Worm (Caenorhabditis elegans) whole organism, mixed stage, embryonic: ENCODE measurements around the gene fbxa-56.

Source experiments
- M03D4.4 ChIP-seq: sonication (generic microtip); optimal IDR thresholded peaks from 2 replicates; lab custom pipeline; 2017; ENCODE audit warnings: mild to moderate bottlenecking, missing genetic modification characterization, missing compliant biosample characterization
- bed-3 ChIP-seq: fragments of 200-800 bp; sonication (Bioruptor generic); optimal IDR thresholded peaks from 3 replicates; lab custom pipeline; 2018; ENCODE audit warnings: mild to moderate bottlenecking, missing genetic modification characterization, moderate library complexity, missing compliant biosample characterization
- blmp-1 ChIP-seq: fragments of 150-350 bp; optimal IDR thresholded peaks from 2 replicates; lab custom pipeline; 2014; ENCODE audit warnings: missing biosample characterization, missing genetic modification characterization
- ceh-83 ChIP-seq: fragments of 200-800 bp; sonication (Bioruptor generic); optimal IDR thresholded peaks from 2 replicates; lab custom pipeline; 2018; ENCODE audit warnings: mild to moderate bottlenecking, missing genetic modification characterization, missing compliant biosample characterization
- ces-1 ChIP-seq: fragments of 150-350 bp; optimal IDR thresholded peaks from 2 replicates; lab custom pipeline; 2014; ENCODE audit warnings: missing biosample characterization, missing genetic modification reagents, missing genetic modification characterization
- cnd-1 ChIP-seq: fragments of 200-800 bp; sonication (Bioruptor generic); optimal IDR thresholded peaks from 2 replicates; lab custom pipeline; 2018; ENCODE audit warnings: mild to moderate bottlenecking, missing genetic modification characterization, missing compliant biosample characterization
- drap-1 ChIP-seq: fragments of 200-800 bp; sonication (Bioruptor generic); optimal IDR thresholded peaks from 3 replicates; lab custom pipeline; 2018; ENCODE audit warnings: mild to moderate bottlenecking, missing genetic modification characterization, missing compliant biosample characterization
- elt-1 ChIP-seq: sonication (generic microtip); optimal IDR thresholded peaks from 2 replicates; lab custom pipeline; 2017; ENCODE audit warnings: missing genetic modification characterization, mild to moderate bottlenecking, missing compliant biosample characterization, antibody characterized with exemption, moderate library complexity, borderline replicate concordance; ENCODE audit not compliant: insufficient read depth
- elt-3 ChIP-seq: fragments of 150-350 bp; optimal IDR thresholded peaks from 2 replicates; lab custom pipeline; 2014; ENCODE audit warnings: missing biosample characterization, missing genetic modification characterization
- flh-1 ChIP-seq: fragments of 200-800 bp; sonication (Bioruptor generic); optimal IDR thresholded peaks from 2 replicates; lab custom pipeline; 2018; ENCODE audit warnings: mild to moderate bottlenecking, missing genetic modification characterization, moderate library complexity, missing compliant biosample characterization
- ham-2 ChIP-seq: fragments of 200-800 bp; sonication (Bioruptor generic); optimal IDR thresholded peaks from 2 replicates; lab custom pipeline; 2018; ENCODE audit warnings: mild to moderate bottlenecking, missing genetic modification characterization, missing compliant biosample characterization
- hlh-1 ChIP-seq: fragments of 150-350 bp; optimal IDR thresholded peaks from 2 replicates; lab custom pipeline; 2014; ENCODE audit warnings: missing biosample characterization, missing genetic modification reagents, missing genetic modification characterization
- lin-13 ChIP-seq: fragments of 150-350 bp; optimal IDR thresholded peaks from 2 replicates; lab custom pipeline; 2014; ENCODE audit warnings: missing biosample characterization, missing genetic modification characterization
- lin-32 ChIP-seq: fragments of 200-800 bp; sonication (Bioruptor generic); optimal IDR thresholded peaks from 2 replicates; lab custom pipeline; 2018; ENCODE audit warnings: mild to moderate bottlenecking, missing genetic modification characterization, missing compliant biosample characterization
- lsy-2 ChIP-seq: fragments of 150-350 bp; optimal IDR thresholded peaks from 2 replicates; lab custom pipeline; 2014; ENCODE audit warnings: missing biosample characterization, missing genetic modification characterization
- mab-5 ChIP-seq: fragments of 150-350 bp; optimal IDR thresholded peaks from 2 replicates; lab custom pipeline; 2014; ENCODE audit warnings: missing biosample characterization, missing genetic modification characterization
- mep-1 ChIP-seq: fragments of 150-350 bp; optimal IDR thresholded peaks from 2 replicates; lab custom pipeline; 2017; ENCODE audit warnings: missing biosample characterization, missing genetic modification reagents, missing genetic modification characterization, inconsistent platforms
- mls-2 ChIP-seq: sonication (generic microtip); optimal IDR thresholded peaks from 2 replicates; lab custom pipeline; 2016; ENCODE audit warnings: mild to moderate bottlenecking, missing genetic modification characterization, moderate library complexity, missing compliant biosample characterization
- nhr-12 ChIP-seq: fragments of 150-350 bp; optimal IDR thresholded peaks from 2 replicates; lab custom pipeline; 2014; ENCODE audit warnings: missing biosample characterization, missing genetic modification characterization
- nhr-2 ChIP-seq: fragments of 150-350 bp; optimal IDR thresholded peaks from 2 replicates; lab custom pipeline; 2014; ENCODE audit warnings: missing biosample characterization, missing genetic modification characterization
- nhr-237 ChIP-seq: fragments of 150-350 bp; optimal IDR thresholded peaks from 2 replicates; lab custom pipeline; 2014; ENCODE audit warnings: missing biosample characterization, missing genetic modification characterization
- nhr-28 ChIP-seq: fragments of 150-350 bp; optimal IDR thresholded peaks from 2 replicates; lab custom pipeline; 2014; ENCODE audit warnings: missing biosample characterization, missing genetic modification characterization
- pha-4 ChIP-seq: fragments of 150-350 bp; optimal IDR thresholded peaks from 2 replicates; lab custom pipeline; 2018; ENCODE audit warnings: missing biosample characterization, missing genetic modification reagents, missing genetic modification characterization
- sem-2 ChIP-seq: fragments of 200-800 bp; sonication (Bioruptor generic); optimal IDR thresholded peaks from 2 replicates; lab custom pipeline; 2018; ENCODE audit warnings: mild to moderate bottlenecking, missing genetic modification characterization, missing compliant biosample characterization
- snpc-4 ChIP-seq: fragments of 150-350 bp; optimal IDR thresholded peaks from 2 replicates; lab custom pipeline; 2014; ENCODE audit warnings: missing biosample characterization, missing genetic modification characterization
- sptf-1 ChIP-seq: sonication (generic microtip); optimal IDR thresholded peaks from 2 replicates; lab custom pipeline; 2017; ENCODE audit warnings: mild to moderate bottlenecking, missing genetic modification characterization, moderate library complexity, missing compliant biosample characterization
- unc-120 ChIP-seq: sonication (generic microtip); optimal IDR thresholded peaks from 2 replicates; lab custom pipeline; 2017; ENCODE audit warnings: missing genetic modification characterization, missing compliant biosample characterization; ENCODE audit not compliant: poor library complexity, severe bottlenecking
- unc-39 ChIP-seq: fragments of 150-350 bp; optimal IDR thresholded peaks from 2 replicates; lab custom pipeline; 2014; ENCODE audit warnings: missing biosample characterization, missing genetic modification characterization
- unc-62 ChIP-seq: fragments of 150-350 bp; optimal IDR thresholded peaks from 2 replicates; lab custom pipeline; 2014; ENCODE audit warnings: missing biosample characterization, missing genetic modification reagents, missing genetic modification characterization
- zip-8 ChIP-seq: fragments of 150-350 bp; optimal IDR thresholded peaks from 2 replicates; lab custom pipeline; 2014; ENCODE audit warnings: missing biosample characterization, missing genetic modification characterization
- ztf-11 ChIP-seq: fragments of 150-350 bp; optimal IDR thresholded peaks from 2 replicates; lab custom pipeline; 2014; ENCODE audit warnings: missing biosample characterization, missing genetic modification characterization

fbxa-56 gene

ce11 chrIII:970928-971327, 33.1 kb upstream of the fbxa-56 start:
- no peak for TF ChIP-seq ceh-83
- no peak for TF ChIP-seq blmp-1 (tag; lab: Kevin White, UChicago)
- no peak for TF ChIP-seq ham-2 (GFP tag; lab: Kevin White, UChicago)
- TF ChIP-seq mls-2 (tag; lab: Kevin White, UChicago), result no peak
- no peak for TF ChIP-seq flh-1 (GFP tag; lab: Kevin White, UChicago)
- no peak for TF ChIP-seq hlh-1 (tag; lab: Kevin White, UChicago)
- TF ChIP-seq sptf-1 (tag; lab: Kevin White, UChicago), result no peak
- no peak for TF ChIP-seq unc-120
- TF ChIP-seq ztf-11 (tag; lab: Kevin White, UChicago), result no peak
- no peak for TF ChIP-seq M03D4.4 (tag; lab: Kevin White, UChicago)
- no peak for TF ChIP-seq elt-1 (tag; lab: Kevin White, UChicago)
- no peak for TF ChIP-seq nhr-2
- TF ChIP-seq unc-39, result no peak
- no peak for TF ChIP-seq pha-4 (tag; lab: Kevin White, UChicago)
- TF ChIP-seq nhr-28, result no peak
- TF ChIP-seq unc-62 (GFP tag; lab: Kevin White, UChicago), result no peak
- TF ChIP-seq, all 35 proteins: peak for 0

- TF ChIP-seq nhr-28, result no peak
- peak; percentile 14 for TF ChIP-seq lin-32 (GFP tag; lab: Kevin White, UChicago)
- TF ChIP-seq nhr-2, result peak; percentile 90
Measured at ce11 chrIII:966259-966658, 28.4 kb upstream of the fbxa-56 start.

- no peak for TF ChIP-seq pha-4 (tag; lab: Kevin White, UChicago)
- TF ChIP-seq elt-3, result no peak
- TF ChIP-seq sem-2 (GFP tag; lab: Kevin White, UChicago), result no peak
- TF ChIP-seq lsy-2 (tag; lab: Kevin White, UChicago), result no peak
- TF ChIP-seq zip-8 (tag; lab: Kevin White, UChicago), result no peak
- TF ChIP-seq bed-3 (GFP tag; lab: Kevin White, UChicago), result no peak
- TF ChIP-seq mab-5 (tag; lab: Kevin White, UChicago), result no peak
- no peak for TF ChIP-seq elt-1 (tag; lab: Kevin White, UChicago)
- no peak for TF ChIP-seq hlh-1 (tag; lab: Kevin White, UChicago)
- TF ChIP-seq cnd-1, result no peak
- TF ChIP-seq nhr-12 (tag; lab: Kevin White, UChicago), result no peak
- no peak for TF ChIP-seq unc-62 (GFP tag; lab: Kevin White, UChicago)
- TF ChIP-seq unc-39, result no peak
- no peak for TF ChIP-seq flh-1 (GFP tag; lab: Kevin White, UChicago)
- TF ChIP-seq ham-2 (GFP tag; lab: Kevin White, UChicago), result no peak
- no peak for TF ChIP-seq unc-120
Measured at ce11 chrIII:964637-965036, 26.8 kb upstream of the fbxa-56 start.

- TF ChIP-seq lsy-2 (tag; lab: Kevin White, UChicago) (no peak), ceh-83 (no peak), ztf-11 (tag; lab: Kevin White, UChicago) (no peak), mep-1 (tag; lab: Kevin White, UChicago) (no peak), blmp-1 (tag; lab: Kevin White, UChicago) (no peak), drap-1 (no peak), nhr-237 (no peak), elt-3 (no peak), sem-2 (GFP tag; lab: Kevin White, UChicago) (no peak), elt-1 (tag; lab: Kevin White, UChicago) (no peak), M03D4.4 (tag; lab: Kevin White, UChicago) (no peak), ham-2 (GFP tag; lab: Kevin White, UChicago) (no peak), flh-1 (GFP tag; lab: Kevin White, UChicago) (no peak), bed-3 (GFP tag; lab: Kevin White, UChicago) (no peak), snpc-4 (tag; lab: Kevin White, UChicago) (no peak), ces-1 (GFP tag; lab: Kevin White, UChicago) (no peak), unc-120 (no peak)
Measured at ce11 chrIII:961948-962347, 24.1 kb upstream of the fbxa-56 start, which contains the start of gene fbxa-51. fbxa-51 (plus strand) TSS chrIII:962269.

- no peak for TF ChIP-seq mep-1 (tag; lab: Kevin White, UChicago)
- no peak for TF ChIP-seq ztf-11 (tag; lab: Kevin White, UChicago)
- TF ChIP-seq nhr-12 (tag; lab: Kevin White, UChicago), result no peak
- TF ChIP-seq nhr-2, result no peak
- TF ChIP-seq cnd-1, result no peak
- no peak for TF ChIP-seq sem-2 (GFP tag; lab: Kevin White, UChicago)
- no peak for TF ChIP-seq drap-1
- no peak for TF ChIP-seq lin-13 (tag; lab: Kevin White, UChicago)
Measured at ce11 chrIII:955981-956380, 18.1 kb upstream of the fbxa-56 start, which contains the start of gene fbxa-54. fbxa-54 (plus strand) TSS chrIII:956334.
